Worm (Caenorhabditis elegans) whole organism, L1 larva: ENCODE measurements around the gene lelo-2.

Experiments
- C04F5.9 ChIP-seq: sonication (generic microtip); optimal IDR thresholded peaks from 2 replicates; lab custom pipeline; 2016; ENCODE audit warnings: missing genetic modification characterization, missing compliant biosample characterization
- C16A3.4 ChIP-seq: fragments of 150-350 bp; optimal IDR thresholded peaks from 2 replicates; lab custom pipeline; 2014; ENCODE audit warnings: missing biosample characterization, missing genetic modification characterization
- F16B12.6 ChIP-seq: fragments of 150-350 bp; optimal IDR thresholded peaks from 2 replicates; lab custom pipeline; 2014; ENCODE audit warnings: missing biosample characterization, missing genetic modification characterization
- Y116A8C.19 ChIP-seq: sonication (generic microtip); optimal IDR thresholded peaks from 2 replicates; lab custom pipeline; 2016; ENCODE audit warnings: missing compliant biosample characterization, missing genetic modification characterization, borderline replicate concordance
- aha-1 ChIP-seq: fragments of 150-350 bp; optimal IDR thresholded peaks from 2 replicates; lab custom pipeline; 2014; ENCODE audit warnings: missing biosample characterization, missing genetic modification characterization
- blmp-1 ChIP-seq: fragments of 150-350 bp; optimal IDR thresholded peaks from 2 replicates; lab custom pipeline; 2014; ENCODE audit warnings: missing biosample characterization, missing genetic modification characterization
- ceh-82 ChIP-seq, 3 experiments: fragments of 150-350 bp in 1 of 3; sonication (generic microtip) in 2 of 3; optimal IDR thresholded peaks; 2 replicates each; lab custom pipeline; 2014 to 2017; ENCODE audit warnings: missing biosample characterization in 3 of 3, missing genetic modification characterization in 3 of 3
- elt-2 ChIP-seq: sonication (generic microtip); optimal IDR thresholded peaks from 2 replicates; lab custom pipeline; 2016; ENCODE audit warnings: missing genetic modification characterization, mild to moderate bottlenecking, inconsistent platforms, missing compliant biosample characterization, missing genetic modification reagents
- elt-3 ChIP-seq, 6 experiments: fragments of 150-350 bp in 1 of 6; sonication (generic microtip); optimal IDR thresholded peaks; 2 replicates each; lab custom pipeline; 2017 to 2018; ENCODE audit warnings: missing biosample characterization in 6 of 6, missing genetic modification characterization in 6 of 6, inconsistent platforms in 1 of 6
- ets-5 ChIP-seq: fragments of 200-800 bp; sonication (Bioruptor generic); IDR thresholded peaks from 2 replicates; pipeline ENCODE4 v1.3.6; 2022; ENCODE audit warnings: missing genetic modification characterization, missing compliant biosample characterization
- fkh-10 ChIP-seq: sonication (generic microtip); optimal IDR thresholded peaks from 2 replicates; lab custom pipeline; 2017; ENCODE audit warnings: missing biosample characterization, missing genetic modification reagents, missing genetic modification characterization
- fkh-8 ChIP-seq: sonication (generic microtip); optimal IDR thresholded peaks from 2 replicates; lab custom pipeline; 2016; ENCODE audit warnings: mild to moderate bottlenecking, missing genetic modification characterization, missing compliant biosample characterization
- fos-1 ChIP-seq: fragments of 150-350 bp; optimal IDR thresholded peaks from 2 replicates; lab custom pipeline; 2014; ENCODE audit warnings: missing biosample characterization, missing genetic modification characterization
- hlh-17 ChIP-seq: fragments of 200-800 bp; sonication (Bioruptor generic); optimal IDR thresholded peaks from 2 replicates; lab custom pipeline; 2018; ENCODE audit warnings: missing genetic modification characterization, mild to moderate bottlenecking, missing compliant biosample characterization, moderate library complexity, borderline replicate concordance
- isw-1 ChIP-seq: fragments of 200-800 bp; sonication (Bioruptor generic); IDR thresholded peaks from 2 replicates; pipeline ENCODE4 v1.3.6; 2022; ENCODE audit warnings: missing genetic modification characterization, missing compliant biosample characterization
- lin-14 ChIP-seq: fragments of 200-800 bp; sonication (Bioruptor generic); optimal IDR thresholded peaks from 2 replicates; lab custom pipeline; 2018; ENCODE audit warnings: mild to moderate bottlenecking, missing genetic modification characterization, moderate library complexity, missing compliant biosample characterization
- lin-15B ChIP-seq: fragments of 150-350 bp; sonication (generic microtip); optimal IDR thresholded peaks from 3 replicates; lab custom pipeline; 2014; ENCODE audit warnings: missing biosample characterization, missing genetic modification characterization
- lir-3 ChIP-seq: sonication (generic microtip); optimal IDR thresholded peaks from 2 replicates; lab custom pipeline; 2016; ENCODE audit warnings: mild to moderate bottlenecking, missing genetic modification characterization, moderate library complexity, missing compliant biosample characterization; ENCODE audit not compliant: poor library complexity
- lsy-2 ChIP-seq, 2 experiments: fragments of 150-350 bp; optimal IDR thresholded peaks; 2 replicates each; lab custom pipeline; 2014; ENCODE audit warnings: missing biosample characterization in 2 of 2, missing genetic modification characterization in 2 of 2
- mdl-1 ChIP-seq, 2 experiments: fragments of 150-350 bp; optimal IDR thresholded peaks; 2 replicates each; lab custom pipeline; 2014 to 2017; ENCODE audit warnings: missing biosample characterization in 2 of 2, missing genetic modification characterization in 2 of 2, inconsistent platforms in 1 of 2
- mef-2 ChIP-seq: fragments of 150-350 bp; optimal IDR thresholded peaks from 2 replicates; lab custom pipeline; 2014; ENCODE audit warnings: missing biosample characterization, missing genetic modification characterization
- nhr-11 ChIP-seq: fragments of 150-350 bp; optimal IDR thresholded peaks from 2 replicates; lab custom pipeline; 2014; ENCODE audit warnings: missing biosample characterization, missing genetic modification characterization
- nhr-12 ChIP-seq: sonication (generic microtip); optimal IDR thresholded peaks from 2 replicates; lab custom pipeline; 2017; ENCODE audit warnings: missing biosample characterization, missing genetic modification characterization
- nhr-19 ChIP-seq: fragments of 200-800 bp; sonication (Bioruptor generic); conservative IDR thresholded peaks from 2 replicates; pipeline ENCODE4 v1.3.6; 2022; ENCODE audit warnings: missing genetic modification characterization, missing compliant biosample characterization
- nhr-28 ChIP-seq: fragments of 150-350 bp; optimal IDR thresholded peaks from 2 replicates; lab custom pipeline; 2014; ENCODE audit warnings: missing biosample characterization, missing genetic modification characterization
- nhr-47 ChIP-seq: sonication (generic microtip); optimal IDR thresholded peaks from 2 replicates; lab custom pipeline; 2016; ENCODE audit warnings: mild to moderate bottlenecking, missing genetic modification characterization, moderate library complexity, missing compliant biosample characterization
- nhr-71 ChIP-seq: sonication (generic microtip); optimal IDR thresholded peaks from 2 replicates; lab custom pipeline; 2016; ENCODE audit warnings: mild to moderate bottlenecking, missing genetic modification characterization, moderate library complexity, missing compliant biosample characterization
- nhr-77 ChIP-seq: fragments of 150-350 bp; optimal IDR thresholded peaks from 2 replicates; lab custom pipeline; 2014; ENCODE audit warnings: missing biosample characterization, missing genetic modification characterization
- nhr-85 ChIP-seq: sonication (generic microtip); peaks from one replicate; lab custom pipeline; 2016; ENCODE audit warnings: missing genetic modification characterization, inconsistent platforms, missing compliant biosample characterization
- nhr-90 ChIP-seq: sonication (generic microtip); optimal IDR thresholded peaks from 2 replicates; lab custom pipeline; 2016; ENCODE audit warnings: mild to moderate bottlenecking, missing genetic modification characterization, missing compliant biosample characterization; ENCODE audit not compliant: poor library complexity
- pax-3 ChIP-seq: fragments of 200-800 bp; sonication (Bioruptor generic); optimal IDR thresholded peaks from 2 replicates; lab custom pipeline; 2018; ENCODE audit warnings: mild to moderate bottlenecking, missing genetic modification characterization, moderate library complexity, missing compliant biosample characterization
- skn-1 ChIP-seq: fragments of 150-350 bp; optimal IDR thresholded peaks from 2 replicates; lab custom pipeline; 2014; ENCODE audit warnings: missing biosample characterization, missing genetic modification characterization
- snpc-4 ChIP-seq: fragments of 150-350 bp; optimal IDR thresholded peaks from 2 replicates; lab custom pipeline; 2014; ENCODE audit warnings: missing biosample characterization, missing genetic modification characterization
- snu-23 ChIP-seq: sonication (generic microtip); optimal IDR thresholded peaks from 2 replicates; lab custom pipeline; 2016; ENCODE audit warnings: missing genetic modification characterization, missing compliant biosample characterization
- sptf-1 ChIP-seq: fragments of 150-350 bp; optimal IDR thresholded peaks from 2 replicates; lab custom pipeline; 2014; ENCODE audit warnings: missing biosample characterization, missing genetic modification characterization
- sup-37 ChIP-seq: fragments of 200-800 bp; sonication (Bioruptor generic); optimal IDR thresholded peaks from 2 replicates; lab custom pipeline; 2018; ENCODE audit warnings: mild to moderate bottlenecking, missing genetic modification characterization, missing compliant biosample characterization
- tbx-2 ChIP-seq: sonication (generic microtip); optimal IDR thresholded peaks from 2 replicates; lab custom pipeline; 2016; ENCODE audit warnings: missing genetic modification characterization, missing compliant biosample characterization
- tlp-1 ChIP-seq: fragments of 150-350 bp; optimal IDR thresholded peaks from 2 replicates; lab custom pipeline; 2014; ENCODE audit warnings: missing biosample characterization, missing genetic modification characterization
- unc-30 ChIP-seq: sonication (generic microtip); optimal IDR thresholded peaks from 2 replicates; lab custom pipeline; 2017; ENCODE audit warnings: missing biosample characterization, missing genetic modification characterization
- unc-86 ChIP-seq: sonication (generic microtip); optimal IDR thresholded peaks from 2 replicates; lab custom pipeline; 2016; ENCODE audit warnings: missing genetic modification characterization, missing compliant biosample characterization
- unc-98 ChIP-seq: fragments of 200-800 bp; sonication (Bioruptor generic); IDR thresholded peaks from 2 replicates; pipeline ENCODE4 v1.3.6; 2022; ENCODE audit warnings: missing genetic modification characterization, missing compliant biosample characterization
- xbp-1 ChIP-seq: sonication (generic microtip); optimal IDR thresholded peaks from 2 replicates; lab custom pipeline; 2016; ENCODE audit warnings: missing genetic modification characterization, missing compliant biosample characterization
- zag-1 ChIP-seq: fragments of 150-350 bp; optimal IDR thresholded peaks from 2 replicates; lab custom pipeline; 2014; ENCODE audit warnings: missing biosample characterization, missing genetic modification characterization
- zip-4 ChIP-seq: fragments of 200-800 bp; sonication (Bioruptor generic); optimal IDR thresholded peaks from 2 replicates; lab custom pipeline; 2018; ENCODE audit warnings: mild to moderate bottlenecking, missing genetic modification characterization, moderate library complexity, missing compliant biosample characterization
- ztf-11 ChIP-seq, 2 experiments: sonication (generic microtip); optimal IDR thresholded peaks; 2 replicates each; lab custom pipeline; 2016 to 2017; ENCODE audit warnings: missing genetic modification characterization in 2 of 2, missing biosample characterization in 1 of 2, missing compliant biosample characterization in 1 of 2
- ztf-4 ChIP-seq: fragments of 150-350 bp; optimal IDR thresholded peaks from 2 replicates; lab custom pipeline; 2014; ENCODE audit warnings: missing biosample characterization, missing genetic modification characterization

lelo-2 gene

ce11 chrIII:1413890-1414613, 13.0 kb downstream of the lelo-2 start, which contains the start of gene Y82E9BR.14:
Gene Y82E9BR.14, minus strand, starts transcription at chrIII:1414116.
- TF ChIP-seq sup-37 (GFP tag; lab: Kevin White, UChicago) (no peak), zip-4 (GFP tag; lab: Kevin White, UChicago) (no peak), nhr-12 (tag; lab: Kevin White, UChicago) (no peak), unc-30 (tag; lab: Kevin White, UChicago) (no peak), nhr-28 (no peak), xbp-1 (no peak), lin-15B (tag; lab: Kevin White, UChicago) (no peak), zag-1 (tag; lab: Kevin White, UChicago) (no peak), nhr-11 (tag; lab: Kevin White, UChicago) (no peak), tlp-1 (tag; lab: Kevin White, UChicago) (no peak), mef-2 (tag; lab: Kevin White, UChicago) (no peak), ets-5 (no peak), lin-14 (no peak), C16A3.4 (tag; lab: Kevin White, UChicago) (no peak)

ce11 chrIII:1413125-1413837, 13.7 kb downstream of the lelo-2 start:
- no peak for TF ChIP-seq nhr-71
- no peak for TF ChIP-seq nhr-28
- no peak for TF ChIP-seq snu-23
- no peak for TF ChIP-seq lir-3 (tag; lab: Kevin White, UChicago)
- no peak for TF ChIP-seq ztf-4 (tag; lab: Kevin White, UChicago)

ce11 chrIII:1409139-1409538, 17.9 kb downstream of the lelo-2 start, which contains the start of gene Y82E9BR.22:
Gene Y82E9BR.22, minus strand, starts transcription at chrIII:1409239.
- no peak for TF ChIP-seq unc-98
- TF ChIP-seq fkh-8 (tag; lab: Kevin White, UChicago): no peak
- no peak for TF ChIP-seq F16B12.6 (tag; lab: Kevin White, UChicago)
- TF ChIP-seq tbx-2 (tag; lab: Kevin White, UChicago): no peak
- TF ChIP-seq nhr-90 (tag; lab: Kevin White, UChicago): no peak
- TF ChIP-seq aha-1: no peak
- no peak for TF ChIP-seq ets-5
- TF ChIP-seq lir-3 (tag; lab: Kevin White, UChicago): no peak
- TF ChIP-seq blmp-1 (tag; lab: Kevin White, UChicago): no peak
- no peak for TF ChIP-seq ceh-82 (tag; optimal IDR thresholded peaks at IDR 0.05; lab: Kevin White, UChicago)
- no peak for TF ChIP-seq elt-3 (tag; optimal IDR thresholded peaks at IDR 0.05; lab: Kevin White, UChicago)
- no peak for TF ChIP-seq pax-3 (tag; lab: Kevin White, UChicago)
- TF ChIP-seq nhr-71: no peak
- no peak for TF ChIP-seq unc-86 (tag; lab: Kevin White, UChicago)
- no peak for TF ChIP-seq isw-1 (GFP tag; lab: Robert Waterston, UW)
- no peak for TF ChIP-seq skn-1 (tag; lab: Kevin White, UChicago)
- no peak for TF ChIP-seq nhr-19
- no peak for TF ChIP-seq ztf-11 (tag; optimal IDR thresholded peaks at IDR 0.05; lab: Kevin White, UChicago)
- TF ChIP-seq, all 84 proteins: peak for 0

ce11 chrIII:1403108-1403507, 23.9 kb downstream of the lelo-2 start, which contains the start of gene pals-18:
Gene pals-18, plus strand, starts transcription at chrIII:1403408.
- TF ChIP-seq hlh-17 (GFP tag; lab: Kevin White, UChicago): no peak
- TF ChIP-seq tlp-1 (tag; lab: Kevin White, UChicago): no peak
- no peak for TF ChIP-seq mdl-1 (tag; optimal IDR thresholded peaks at IDR 0.05; lab: Kevin White, UChicago)
- TF ChIP-seq sptf-1 (tag; lab: Kevin White, UChicago): no peak
- no peak for TF ChIP-seq Y116A8C.19
- TF ChIP-seq lsy-2 (tag; optimal IDR thresholded peaks at IDR 0.05; lab: Kevin White, UChicago): no peak
- no peak for TF ChIP-seq C04F5.9 (tag; lab: Kevin White, UChicago)
- no peak for TF ChIP-seq nhr-71
- no peak for TF ChIP-seq F16B12.6 (tag; lab: Kevin White, UChicago)
- no peak for TF ChIP-seq ztf-11 (tag; optimal IDR thresholded peaks at IDR 0.05; lab: Kevin White, UChicago)
- no peak for TF ChIP-seq fkh-10 (GFP tag; lab: Kevin White, UChicago)
- TF ChIP-seq elt-2: no peak
- no peak for TF ChIP-seq nhr-19
- TF ChIP-seq nhr-47 (tag; lab: Kevin White, UChicago): no peak
- TF ChIP-seq fos-1 (tag; lab: Kevin White, UChicago): no peak
- TF ChIP-seq snu-23: no peak
- no peak for TF ChIP-seq nhr-85 (tag; lab: Kevin White, UChicago)
- no peak for TF ChIP-seq nhr-77 (tag; lab: Kevin White, UChicago)
- TF ChIP-seq snpc-4: no peak
